Worm (Caenorhabditis elegans): ENCODE results near the gene C52E2.3.
"Not testable (repeated sequence)": the region's sequence is repeated elsewhere in the genome, so short reads cannot be mapped to it uniquely, and the experiment has no call there.

C52E2.3 gene

ce11 chrII:1823597-1823996, 27.4 kb upstream of the C52E2.3 start:
- peak; percentile 19 for TF ChIP-seq pqm-1 (tag; optimal IDR thresholded peaks at IDR 0.05)
- peak; percentile 61 for TF ChIP-seq dmd-6 (GFP tag; IDR thresholded peaks at IDR 0.05)
- peak; percentile 16 for TF ChIP-seq hlh-11 (tag; optimal IDR thresholded peaks at IDR 0.05)
- TF ChIP-seq php-3 (GFP tag; IDR thresholded peaks at IDR 0.05), result 0 out of 2 replicates have a peak, but pooled peaks have one; percentile 32

ce11 chrII:1824329-1824728, 26.7 kb upstream of the C52E2.3 start, which contains the start of gene math-41:
Gene math-41 (plus strand): TSS chrII:1824629.
- TF ChIP-seq zip-11 (GFP tag; IDR thresholded peaks at IDR 0.05); nhr-77 (tag; optimal IDR thresholded peaks at IDR 0.05); egl-27 (tag; optimal IDR thresholded peaks at IDR 0.05): not testable (repeated sequence)

ce11 chrII:1830182-1830682, 20.8 kb upstream of the C52E2.3 start, which contains the start of gene math-40:
Gene math-40 (plus strand): TSS chrII:1830632.
- TF ChIP-seq ZK337.2 (GFP tag; IDR thresholded peaks at IDR 0.05), result no peak
- no peak for TF ChIP-seq zag-1 (tag; optimal IDR thresholded peaks at IDR 0.05)
- peak; percentile 63 for TF ChIP-seq pqm-1 (tag; optimal IDR thresholded peaks at IDR 0.05)
- TF ChIP-seq dmd-6 (GFP tag; IDR thresholded peaks at IDR 0.05), result peak; percentile 19; the same call in 1 of the 2 replicates

- TF ChIP-seq nhr-28 (tag; optimal IDR thresholded peaks at IDR 0.05), result peak; percentile 10
- TF ChIP-seq pqm-1 (tag; optimal IDR thresholded peaks at IDR 0.05), result peak; percentile 40
- TF ChIP-seq dve-1 (tag; optimal IDR thresholded peaks at IDR 0.05; ENCODE audit: insufficient read depth), result no peak
These were observed 19.1 kb upstream of the C52E2.3 start, which contains the start of gene math-39 for ce11 chrII:1831883-1832388. Gene math-39 (plus strand): TSS chrII:1832338.

- TF ChIP-seq ZK546.5 (tag; optimal IDR thresholded peaks at IDR 0.05), result no peak
- TF ChIP-seq lin-38 (GFP tag; IDR thresholded peaks at IDR 0.05), result no peak
- no peak for TF ChIP-seq daf-16 (GFP tag; optimal IDR thresholded peaks at IDR 0.05)
- TF ChIP-seq daf-16 (tag; optimal IDR thresholded peaks at IDR 0.05), result peak; percentile 21
These were observed 14.8 kb upstream of the C52E2.3 start, which contains the start of gene T08E11.1 for ce11 chrII:1836204-1836603. Gene T08E11.1 (plus strand): TSS chrII:1836504.

- TF ChIP-seq daf-16 (GFP tag; optimal IDR thresholded peaks at IDR 0.05) (no peak), daf-16 (tag; optimal IDR thresholded peaks at IDR 0.05) (peak; percentile 96), dve-1 (tag; optimal IDR thresholded peaks at IDR 0.05; ENCODE audit: insufficient read depth) (peak; percentile 58), dmd-6 (GFP tag; IDR thresholded peaks at IDR 0.05) (peak; percentile 64), nhr-11 (tag; optimal IDR thresholded peaks at IDR 0.05) (no peak), Y5F2A.4 (GFP tag; optimal IDR thresholded peaks at IDR 0.05) (no peak), hlh-30 (tag; optimal IDR thresholded peaks at IDR 0.05; ENCODE audit: insufficient read depth) (peak; percentile 33), zag-1 (tag; optimal IDR thresholded peaks at IDR 0.05) (no peak), php-3 (GFP tag; IDR thresholded peaks at IDR 0.05) (0 out of 2 replicates have a peak, but pooled peaks have one; percentile 29), pqm-1 (tag; optimal IDR thresholded peaks at IDR 0.05) (peak; percentile 87), nhr-28 (tag; optimal IDR thresholded peaks at IDR 0.05) (peak; percentile 82), duxl-1 (tag; optimal IDR thresholded peaks at IDR 0.05; ENCODE audit: poor library complexity) (peak; percentile 49)
These were observed 8.2 kb upstream of the C52E2.3 start, which contains the start of the genes C52E2.5 and C52E2.4 for ce11 chrII:1842894-1843293. Gene C52E2.5 (minus strand): TSS chrII:1842936. Gene C52E2.4 (plus strand): TSS chrII:1843145.

ce11 chrII:1844552-1844951, 6.5 kb upstream of the C52E2.3 start:
- TF ChIP-seq snpc-4 (tag; optimal IDR thresholded peaks at IDR 0.05) (no peak), zfp-2 (tag; optimal IDR thresholded peaks at IDR 0.05) (no peak), hif-1 (tag; optimal IDR thresholded peaks at IDR 0.05) (no peak), lsy-2 (tag; optimal IDR thresholded peaks at IDR 0.05) (no peak), skn-1 (tag; optimal IDR thresholded peaks at IDR 0.05) (no peak), zip-2 (tag; optimal IDR thresholded peaks at IDR 0.05) (no peak)
